Worm (Caenorhabditis elegans): ENCODE results near the gene EEED8.4.

ce11 chrII:5451278-5451677 is 42.2 kb downstream of the EEED8.4 start:
- TF ChIP-seq T22C8.4 (GFP tag; IDR thresholded peaks at IDR 0.05) = no peak
- no peak for TF ChIP-seq tab-1 (GFP tag; IDR thresholded peaks at IDR 0.05)
- no peak for TF ChIP-seq klf-2 (GFP tag; conservative IDR thresholded peaks at IDR 0.05)
- TF ChIP-seq med-1 (GFP tag; optimal IDR thresholded peaks at IDR 0.05; ENCODE audit: insufficient read depth) = no peak
- no peak for TF ChIP-seq cog-1 (tag; optimal IDR thresholded peaks at IDR 0.05)
- no peak for TF ChIP-seq ztf-29 (GFP tag; IDR thresholded peaks at IDR 0.05)

All from whole organism, midembryonic.